Fruit fly (Drosophila melanogaster): ENCODE measurements around the gene CG32750.

dm6 chrX:6219227-6219626 lies 23.0 kb upstream of the CG32750 start, which contains the start of gene Btnd:
- TF ChIP-seq tj (GFP tag; optimal IDR thresholded peaks at IDR 0.05): no peak
- TF ChIP-seq bab1 (GFP tag; optimal IDR thresholded peaks at IDR 0.05): no peak
- no peak for TF ChIP-seq cnc (optimal IDR thresholded peaks at IDR 0.05)
- no peak for TF ChIP-seq cic (GFP tag; optimal IDR thresholded peaks at IDR 0.05)
- no peak for TF ChIP-seq toe (GFP tag; optimal IDR thresholded peaks at IDR 0.05)
- TF ChIP-seq CG14711 (tag; optimal IDR thresholded peaks at IDR 0.05): no peak
- no peak for TF ChIP-seq Clk (GFP tag; optimal IDR thresholded peaks at IDR 0.05)
- TF ChIP-seq CG1620 (GFP tag; optimal IDR thresholded peaks at IDR 0.05): no peak
- TF ChIP-seq CG7045 (GFP tag; optimal IDR thresholded peaks at IDR 0.05): no peak
- no peak for TF ChIP-seq Crg-1 (GFP tag; optimal IDR thresholded peaks at IDR 0.05)
- TF ChIP-seq CG5204 (GFP tag; optimal IDR thresholded peaks at IDR 0.05): no peak
- no peak for TF ChIP-seq CG11617 (GFP tag; optimal IDR thresholded peaks at IDR 0.05)
- no peak for TF ChIP-seq Hr96 (GFP tag; optimal IDR thresholded peaks at IDR 0.05)

Measured in whole organism, adult.